Fruit fly (Drosophila melanogaster) S2 (cell line): ENCODE results near the gene CG5321.
A peak's percentile ranks its signal among the peaks of the same experiment; 100 is the strongest.

Experiments used
- CG8478 ChIP-seq: fragments of >200 bp; optimal IDR thresholded peaks from 2 replicates; lab custom pipeline; 2018
- CTCF ChIP-seq, 2 experiments: fragments of >200 bp; optimal IDR thresholded peaks; 2 replicates each; lab custom pipeline; 2018

Gene CG5321

dm6 chrX:14679189-14679588 is at the start of gene CG5321:
Gene CG5321, plus strand, starts transcription at chrX:14679568.
- TF ChIP-seq CTCF (optimal IDR thresholded peaks at IDR 0.05; lab: Kevin White, UChicago), result no peak
- TF ChIP-seq CG8478, result no peak

DNA sequence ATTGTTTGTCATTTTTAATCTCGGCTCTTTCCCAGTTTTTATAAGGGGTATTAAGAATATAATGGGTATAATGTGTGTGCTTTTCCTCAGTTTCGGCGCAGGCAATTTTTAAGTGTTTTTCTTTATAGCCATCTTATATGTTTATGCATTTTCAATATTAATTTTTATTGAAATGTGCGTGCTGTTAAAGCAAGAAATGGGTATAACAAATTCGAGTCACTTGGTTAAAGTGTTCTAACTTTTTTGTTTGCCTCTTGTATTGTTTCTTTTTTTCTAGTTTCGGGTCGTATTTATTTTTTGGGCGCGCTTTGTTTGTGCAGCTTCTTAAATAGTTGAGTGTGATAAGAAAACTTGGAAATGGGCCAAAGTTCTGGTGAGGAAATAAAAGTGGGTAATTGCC is 46.2 kb upstream of the CG5321 start:
- no peak for TF ChIP-seq CTCF (optimal IDR thresholded peaks at IDR 0.05; lab: Kevin White, UChicago)
- no peak for TF ChIP-seq CG8478

DNA sequence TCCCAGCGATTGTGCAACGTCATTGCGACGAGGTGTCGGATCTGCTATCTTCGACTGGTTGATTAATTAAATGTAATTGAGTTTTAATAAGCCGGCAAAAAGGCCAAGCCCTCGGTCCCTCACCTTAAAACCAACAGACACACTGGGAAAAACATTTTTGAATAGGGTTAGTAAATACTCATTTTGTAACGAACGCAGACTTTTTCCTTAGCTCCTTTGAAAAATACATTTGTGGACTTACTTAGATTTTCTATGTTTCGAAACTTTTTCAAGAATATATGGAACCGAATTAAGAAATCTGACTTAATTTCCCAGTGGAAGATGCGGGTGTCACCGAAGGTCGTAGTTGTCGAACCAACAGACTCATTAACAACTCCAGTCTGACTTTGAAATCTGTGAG is 45.1 kb upstream of the CG5321 start:
- TF ChIP-seq CG8478, result no peak
- TF ChIP-seq CTCF (optimal IDR thresholded peaks at IDR 0.05; lab: Kevin White, UChicago), result no peak

DNA sequence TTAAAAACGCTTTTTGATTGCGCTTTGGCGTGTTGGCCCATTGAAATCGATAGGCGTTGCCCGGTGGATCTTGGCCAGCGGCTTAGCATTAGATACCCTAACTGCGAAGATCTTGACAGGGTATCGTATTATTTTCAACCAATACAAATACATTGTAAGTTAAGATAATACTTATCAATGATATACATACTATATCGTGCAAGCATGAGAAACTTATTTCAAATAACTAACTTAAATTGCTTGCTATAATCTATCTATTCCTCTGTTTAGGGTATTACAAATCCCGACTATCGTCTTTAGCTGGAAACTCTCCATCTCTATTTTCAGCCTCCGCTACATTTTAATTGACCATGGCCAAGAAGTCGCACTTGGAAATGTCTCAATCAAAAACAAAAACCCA is 44.7 kb upstream of the CG5321 start:
- TF ChIP-seq CG8478 (no peak), CTCF (optimal IDR thresholded peaks at IDR 0.05; lab: Kevin White, UChicago) (no peak)

DNA sequence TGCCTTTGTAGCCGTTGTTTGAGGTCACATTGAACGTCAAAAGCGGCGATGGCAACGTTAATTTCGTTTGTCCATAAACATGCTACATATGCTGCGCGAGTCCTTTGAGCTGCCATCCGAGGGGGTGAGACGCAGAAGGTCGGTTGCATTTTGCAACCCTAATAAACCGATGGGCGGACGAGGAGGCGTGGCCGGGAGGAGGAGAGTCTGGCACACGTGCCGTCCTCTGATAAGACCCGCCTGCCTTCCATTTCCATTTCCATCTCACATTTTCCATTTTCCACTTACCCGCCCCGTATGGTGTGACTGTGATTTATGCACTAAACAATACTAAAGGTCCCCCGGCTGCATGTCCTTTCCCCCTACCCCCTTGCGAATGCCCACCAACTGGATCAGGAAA is 29.6 kb upstream of the CG5321 start:
- TF ChIP-seq CG8478, result no peak
- TF ChIP-seq CTCF (optimal IDR thresholded peaks at IDR 0.05; lab: Kevin White, UChicago), result no peak

- TF ChIP-seq CG8478 (no peak), CTCF (optimal IDR thresholded peaks at IDR 0.05; lab: Kevin White, UChicago) (no peak)
Measured at dm6 chrX:14653691-14654090, 25.7 kb upstream of the CG5321 start, which contains the start of gene NetA. Gene NetA, minus strand, starts transcription at chrX:14653928.

- TF ChIP-seq CTCF (optimal IDR thresholded peaks at IDR 0.05; lab: Kevin White, UChicago), result no peak
- TF ChIP-seq CG8478, result no peak
Measured at dm6 chrX:14669233-14669632, 10.1 kb upstream of the CG5321 start.

dm6 chrX:14678128-14678527 is 1.2 kb upstream of the CG5321 start:
- no peak for TF ChIP-seq CTCF (optimal IDR thresholded peaks at IDR 0.05; lab: Kevin White, UChicago)
- TF ChIP-seq CG8478, result no peak

dm6 chrX:14689108-14689507 is 9.7 kb downstream of the CG5321 start:
- no peak for TF ChIP-seq CTCF (optimal IDR thresholded peaks at IDR 0.05; lab: Kevin White, UChicago)
- TF ChIP-seq CG8478, result no peak

- no peak for TF ChIP-seq CTCF (optimal IDR thresholded peaks at IDR 0.05; lab: Kevin White, UChicago)
Measured at dm6 chrX:14702058-14702457, 22.7 kb downstream of the CG5321 start, which contains the start of gene CG43088. Gene CG43088, plus strand, starts transcription at chrX:14702358.

- TF ChIP-seq CG8478 (no peak), CTCF (optimal IDR thresholded peaks at IDR 0.05; lab: Kevin White, UChicago) (peak; percentile 57 to 70)
Measured at dm6 chrX:14712475-14712874, 33.1 kb downstream of the CG5321 start.

- TF ChIP-seq CG8478 (no peak), CTCF (optimal IDR thresholded peaks at IDR 0.05; lab: Kevin White, UChicago) (peak; percentile 51 to 61)
Measured at dm6 chrX:14715180-14715579, 35.8 kb downstream of the CG5321 start.

dm6 chrX:14717245-14717644 is 37.9 kb downstream of the CG5321 start:
- TF ChIP-seq CTCF (optimal IDR thresholded peaks at IDR 0.05; lab: Kevin White, UChicago) (no peak), CG8478 (no peak)

- TF ChIP-seq CG8478, result no peak
- no peak for TF ChIP-seq CTCF (optimal IDR thresholded peaks at IDR 0.05; lab: Kevin White, UChicago)
Measured at dm6 chrX:14718842-14719241, 39.5 kb downstream of the CG5321 start, which contains the start of gene hog. Gene hog, minus strand, starts transcription at chrX:14718942.

DNA sequence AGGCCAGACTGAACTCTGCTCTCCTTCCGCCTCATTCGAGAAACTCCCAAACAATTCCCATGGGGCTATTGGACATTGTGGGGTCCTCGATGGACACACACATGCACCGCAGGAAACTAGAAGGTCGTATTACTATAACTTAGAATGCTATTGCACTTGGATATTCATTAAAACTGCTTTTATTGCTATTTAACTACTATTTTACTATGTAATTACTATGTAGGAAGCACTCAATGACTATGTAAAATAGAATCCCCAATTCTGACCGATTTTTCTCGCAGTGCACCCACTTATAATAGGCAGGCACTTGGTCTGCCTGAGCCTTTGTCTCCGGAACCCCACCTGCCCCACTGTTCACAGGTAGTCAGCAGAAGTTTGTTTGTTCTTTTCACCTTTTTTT is 45.7 kb downstream of the CG5321 start:
- TF ChIP-seq CTCF (optimal IDR thresholded peaks at IDR 0.05; lab: Kevin White, UChicago) (no peak), CG8478 (no peak)

- TF ChIP-seq CTCF (optimal IDR thresholded peaks at IDR 0.05; lab: Kevin White, UChicago) (no peak), CG8478 (no peak)
Measured at dm6 chrX:14727580-14727979, 48.2 kb downstream of the CG5321 start.
